Worm (Caenorhabditis elegans): Measurements from ENCODE around the gene C47D12.5.

DNA sequence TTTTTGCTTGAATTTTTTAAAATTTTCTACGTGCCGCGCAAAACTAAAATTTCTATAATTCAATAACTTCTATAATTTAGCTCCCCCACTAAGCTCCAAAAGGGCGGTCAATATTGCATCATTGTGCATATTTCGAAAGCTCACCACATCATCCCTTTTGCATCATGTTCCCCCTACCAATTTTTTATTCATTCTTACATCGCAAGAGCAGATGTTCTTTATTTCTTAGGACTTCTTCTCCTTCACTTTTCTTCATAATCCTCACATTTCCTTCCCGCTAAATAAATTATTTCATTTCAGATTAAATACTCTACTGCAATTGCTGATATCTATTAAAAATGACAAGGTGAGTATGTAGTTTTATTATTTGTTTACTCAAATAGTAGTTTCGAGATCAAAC lies 38.8 kb upstream of the C47D12.5 start, which contains the start of gene ldh-1:
- TF ChIP-seq lin-11 (tag; optimal IDR thresholded peaks at IDR 0.05), result no peak
- TF ChIP-seq ztf-4 (tag; optimal IDR thresholded peaks at IDR 0.05), result no peak
- TF ChIP-seq nhr-11 (tag; optimal IDR thresholded peaks at IDR 0.05), result no peak
- no peak for TF ChIP-seq peb-1 (tag; optimal IDR thresholded peaks at IDR 0.05)
- no peak for TF ChIP-seq unc-62 (GFP tag; optimal IDR thresholded peaks at IDR 0.05)
- no peak for TF ChIP-seq nhr-12 (tag; optimal IDR thresholded peaks at IDR 0.05)
- TF ChIP-seq blmp-1 (tag; optimal IDR thresholded peaks at IDR 0.05; ENCODE audit: insufficient read depth), result no peak
- no peak for TF ChIP-seq skn-1 (tag; optimal IDR thresholded peaks at IDR 0.05)
- no peak for TF ChIP-seq unc-39 (tag; optimal IDR thresholded peaks at IDR 0.05)
- no peak for TF ChIP-seq fos-1 (tag; optimal IDR thresholded peaks at IDR 0.05)
- TF ChIP-seq nhr-21 (tag; optimal IDR thresholded peaks at IDR 0.05), result no peak
